Fruit fly (Drosophila melanogaster) whole organism, prepupa: ENCODE results near the gene CG14006.
A peak's percentile ranks its signal among the peaks of the same experiment; 100 is the strongest.

Source experiments
- Blimp-1 ChIP-seq: fragments of 200-800 bp; sonication (Bioruptor generic); optimal IDR thresholded peaks from 3 replicates; lab custom pipeline; 2017; ENCODE audit warnings: missing biosample characterization, missing genetic modification characterization, mild to moderate bottlenecking, moderate library complexity, missing genetic modification reagents
- CG10669 ChIP-seq: fragments of 200-800 bp; sonication (Bioruptor generic); optimal IDR thresholded peaks from 3 replicates; lab custom pipeline; 2018; ENCODE audit warnings: missing biosample characterization, mild to moderate bottlenecking, missing genetic modification characterization, moderate library complexity
- CG15336 ChIP-seq: fragments of 200-800 bp; sonication (Bioruptor generic); IDR thresholded peaks from 2 replicates; pipeline ENCODE4 v1.3.6; 2022; ENCODE audit warnings: missing biosample characterization, missing genetic modification characterization
- CG16779 ChIP-seq: fragments of 200-800 bp; sonication (Bioruptor generic); optimal IDR thresholded peaks from 3 replicates; lab custom pipeline; 2017; ENCODE audit warnings: missing biosample characterization, mild to moderate bottlenecking, missing genetic modification characterization
- CG31627 ChIP-seq: fragments of 200-800 bp; sonication (Bioruptor generic); optimal IDR thresholded peaks from 3 replicates; lab custom pipeline; 2016; ENCODE audit warnings: missing biosample characterization, missing genetic modification characterization
- CG32006 ChIP-seq: fragments of 200-800 bp; sonication (Bioruptor generic); optimal IDR thresholded peaks from 3 replicates; lab custom pipeline; 2017; ENCODE audit warnings: missing biosample characterization, mild to moderate bottlenecking, missing genetic modification characterization
- CG3919 ChIP-seq: fragments of 200-800 bp; sonication (Bioruptor generic); optimal IDR thresholded peaks from 3 replicates; lab custom pipeline; 2016; ENCODE audit warnings: missing biosample characterization, missing genetic modification characterization
- CG4318 ChIP-seq: fragments of 200-800 bp; sonication (Bioruptor generic); optimal IDR thresholded peaks from 3 replicates; lab custom pipeline; 2017; ENCODE audit warnings: missing biosample characterization, mild to moderate bottlenecking, missing genetic modification characterization
- CG6163 ChIP-seq: fragments of 200-800 bp; sonication (Bioruptor generic); IDR thresholded peaks from 3 replicates; pipeline ENCODE4 v1.3.6; 2022; ENCODE audit warnings: missing biosample characterization, missing genetic modification characterization
- CG6276 ChIP-seq: fragments of 200-800 bp; sonication (Bioruptor generic); optimal IDR thresholded peaks from 2 replicates; lab custom pipeline; 2017; ENCODE audit warnings: missing biosample characterization, mild to moderate bottlenecking, missing genetic modification characterization
- CG6792 ChIP-seq: fragments of 200-800 bp; sonication (Bioruptor generic); optimal IDR thresholded peaks from 3 replicates; lab custom pipeline; 2016; ENCODE audit warnings: missing biosample characterization, missing genetic modification characterization
- CG6808 ChIP-seq: fragments of 200-800 bp; sonication (Bioruptor generic); optimal IDR thresholded peaks from 3 replicates; lab custom pipeline; 2017; ENCODE audit warnings: missing biosample characterization, missing genetic modification characterization, mild to moderate bottlenecking, moderate library complexity, missing genetic modification reagents
- CG6854 ChIP-seq: fragments of 200-800 bp; sonication (Bioruptor generic); optimal IDR thresholded peaks from 2 replicates; lab custom pipeline; 2017; ENCODE audit warnings: missing biosample characterization, mild to moderate bottlenecking, missing genetic modification characterization
- CG7368 ChIP-seq: fragments of 200-800 bp; sonication (Bioruptor generic); optimal IDR thresholded peaks from 3 replicates; lab custom pipeline; 2016; ENCODE audit warnings: missing biosample characterization, missing genetic modification characterization
- CG8119 ChIP-seq: fragments of 200-800 bp; sonication (Bioruptor generic); IDR thresholded peaks from 3 replicates; pipeline ENCODE4 v1.3.6; 2022; ENCODE audit warnings: missing biosample characterization, missing genetic modification characterization
- CG8319 ChIP-seq: fragments of 200-800 bp; sonication (Bioruptor generic); optimal IDR thresholded peaks from 3 replicates; lab custom pipeline; 2016; ENCODE audit warnings: missing biosample characterization, missing genetic modification characterization
- CG8632 ChIP-seq: fragments of 200-800 bp; sonication (Bioruptor generic); optimal IDR thresholded peaks from 3 replicates; lab custom pipeline; 2016; ENCODE audit warnings: missing biosample characterization, missing genetic modification characterization
- CG9139 ChIP-seq: fragments of 200-800 bp; sonication (Bioruptor generic); optimal IDR thresholded peaks from 3 replicates; lab custom pipeline; 2017; ENCODE audit warnings: missing biosample characterization, mild to moderate bottlenecking, missing genetic modification characterization
- Eip78C ChIP-seq: fragments of 200-800 bp; sonication (Bioruptor generic); peaks from one replicate; lab custom pipeline; 2016; ENCODE audit warnings: missing biosample characterization, missing genetic modification characterization
- Ets21C ChIP-seq: fragments of 200-800 bp; sonication (Bioruptor generic); optimal IDR thresholded peaks from 3 replicates; lab custom pipeline; 2016; ENCODE audit warnings: missing biosample characterization, missing genetic modification characterization
- Ets96B ChIP-seq: fragments of 200-800 bp; optimal IDR thresholded peaks from 2 replicates; lab custom pipeline; 2019; ENCODE audit warnings: missing biosample characterization, mild to moderate bottlenecking, missing genetic modification characterization, moderate library complexity
- Hr4 ChIP-seq: fragments of 200-800 bp; sonication (Bioruptor generic); optimal IDR thresholded peaks from 3 replicates; lab custom pipeline; 2016; ENCODE audit warnings: missing biosample characterization, missing genetic modification characterization
- Met ChIP-seq: fragments of 200-800 bp; sonication (Bioruptor generic); optimal IDR thresholded peaks from 3 replicates; lab custom pipeline; 2016; ENCODE audit warnings: missing biosample characterization, missing genetic modification characterization
- OdsH ChIP-seq: fragments of 200-800 bp; sonication (Bioruptor generic); optimal IDR thresholded peaks from 3 replicates; lab custom pipeline; 2016; ENCODE audit warnings: missing biosample characterization, missing genetic modification characterization
- Sox14 ChIP-seq: fragments of 200-800 bp; sonication (Bioruptor generic); optimal IDR thresholded peaks from 3 replicates; lab custom pipeline; 2016; ENCODE audit warnings: missing biosample characterization, missing genetic modification characterization
- Sox15 ChIP-seq: fragments of 200-800 bp; sonication (Bioruptor generic); optimal IDR thresholded peaks from 3 replicates; lab custom pipeline; 2016; ENCODE audit warnings: missing biosample characterization, missing genetic modification characterization
- achi ChIP-seq: fragments of 200-800 bp; sonication (Bioruptor generic); optimal IDR thresholded peaks from 3 replicates; lab custom pipeline; 2016; ENCODE audit warnings: missing biosample characterization, missing genetic modification characterization
- acj6 ChIP-seq: fragments of 200-800 bp; sonication (Bioruptor generic); optimal IDR thresholded peaks from 3 replicates; lab custom pipeline; 2016; ENCODE audit warnings: missing biosample characterization, missing genetic modification characterization
- cyc ChIP-seq: fragments of 200-800 bp; sonication (Bioruptor generic); optimal IDR thresholded peaks from 3 replicates; lab custom pipeline; 2016; ENCODE audit warnings: missing biosample characterization, missing genetic modification characterization
- dac ChIP-seq: fragments of 200-800 bp; sonication (Bioruptor generic); optimal IDR thresholded peaks from 2 replicates; lab custom pipeline; 2017; ENCODE audit warnings: missing biosample characterization, mild to moderate bottlenecking, missing genetic modification characterization
- eg ChIP-seq: fragments of 200-800 bp; sonication (Bioruptor generic); IDR thresholded peaks from 3 replicates; pipeline ENCODE4 v1.3.6; 2022; ENCODE audit warnings: missing biosample characterization, missing genetic modification characterization
- esn ChIP-seq: fragments of 200-800 bp; sonication (Bioruptor generic); optimal IDR thresholded peaks from 2 replicates; lab custom pipeline; 2016; ENCODE audit warnings: missing biosample characterization, mild to moderate bottlenecking, missing genetic modification characterization, moderate library complexity
- fd59A ChIP-seq: fragments of 200-800 bp; sonication (Bioruptor generic); optimal IDR thresholded peaks from 2 replicates; lab custom pipeline; 2017; ENCODE audit warnings: missing biosample characterization, mild to moderate bottlenecking, missing genetic modification characterization, missing genetic modification reagents
- fd85E ChIP-seq: fragments of 200-800 bp; sonication (Bioruptor generic); optimal IDR thresholded peaks from 3 replicates; lab custom pipeline; 2016; ENCODE audit warnings: missing biosample characterization, missing genetic modification characterization
- lz ChIP-seq: fragments of 200-800 bp; sonication (Bioruptor generic); optimal IDR thresholded peaks from 3 replicates; lab custom pipeline; 2016; ENCODE audit warnings: missing biosample characterization, missing genetic modification characterization
- net ChIP-seq: fragments of 200-800 bp; sonication (Bioruptor generic); optimal IDR thresholded peaks from 3 replicates; lab custom pipeline; 2016; ENCODE audit warnings: missing biosample characterization, missing genetic modification characterization
- pdm3 ChIP-seq: fragments of 200-800 bp; sonication (Bioruptor generic); optimal IDR thresholded peaks from 3 replicates; lab custom pipeline; 2016; ENCODE audit warnings: missing biosample characterization, missing genetic modification characterization
- svp ChIP-seq: fragments of 200-800 bp; sonication (Bioruptor generic); peaks from one replicate; lab custom pipeline; 2016; ENCODE audit warnings: missing biosample characterization, missing genetic modification characterization

The CG14006 gene

dm6 chr2L:5751448-5751847 lies 22.8 kb upstream of the CG14006 start (continued):
- peak; percentile 72 for TF ChIP-seq CG6163 (GFP tag; lab: Robert Waterston, UW)
- TF ChIP-seq fd85E, result no peak
- TF ChIP-seq CG31627 (GFP tag; lab: Kevin White, UChicago), result peak; percentile 53
- peak; percentile 27 for TF ChIP-seq Sox14
- no peak for TF ChIP-seq Blimp-1 (GFP tag; lab: Kevin White, UChicago)
- TF ChIP-seq acj6, result peak; percentile 40
- no peak for TF ChIP-seq CG8319
- TF ChIP-seq eg (GFP tag; lab: Robert Waterston, UW), result no peak
- TF ChIP-seq CG6276 (GFP tag; lab: Kevin White, UChicago), result no peak
- TF ChIP-seq CG8632 (GFP tag; lab: Kevin White, UChicago), result peak; percentile 36

- TF ChIP-seq CG6854 (GFP tag; lab: Kevin White, UChicago) (no peak), dac (GFP tag; lab: Kevin White, UChicago) (no peak), svp (GFP tag; lab: Kevin White, UChicago) (peak; percentile 69), cyc (GFP tag; lab: Kevin White, UChicago) (no peak), esn (GFP tag; lab: Kevin White, UChicago) (peak; percentile 1), Eip78C (GFP tag; lab: Kevin White, UChicago) (peak; percentile 62), CG32006 (GFP tag; lab: Kevin White, UChicago) (no peak), lz (GFP tag; lab: Kevin White, UChicago) (no peak), CG6792 (no peak), Ets96B (tag; lab: Kevin White, UChicago) (peak; percentile 6), CG15336 (GFP tag; lab: Robert Waterston, UW) (no peak), CG8119 (GFP tag; lab: Robert Waterston, UW) (no peak), eg (GFP tag; lab: Robert Waterston, UW) (no peak), Met (GFP tag; lab: Kevin White, UChicago) (peak; percentile 25), CG6163 (GFP tag; lab: Robert Waterston, UW) (no peak), Ets21C (GFP tag; lab: Kevin White, UChicago) (no peak), CG4318 (GFP tag; lab: Kevin White, UChicago) (no peak), Sox14 (no peak), net (GFP tag; lab: Kevin White, UChicago) (no peak), CG16779 (no peak), CG9139 (GFP tag; lab: Kevin White, UChicago) (no peak), CG3919 (peak; percentile 2), Sox15 (GFP tag; lab: Kevin White, UChicago) (no peak), pdm3 (GFP tag; lab: Kevin White, UChicago) (peak; percentile 18), CG6808 (GFP tag; lab: Kevin White, UChicago) (no peak), CG31627 (GFP tag; lab: Kevin White, UChicago) (peak; percentile 19), Hr4 (GFP tag; lab: Kevin White, UChicago) (no peak), OdsH (GFP tag; lab: Kevin White, UChicago) (peak; percentile 14), CG8632 (GFP tag; lab: Kevin White, UChicago) (no peak)
Measured at dm6 chr2L:5748188-5748587, 19.6 kb upstream of the CG14006 start.

dm6 chr2L:5745857-5746256 lies 17.2 kb upstream of the CG14006 start, which contains the start of gene CG11029:
Gene CG11029, plus strand, starts transcription at chr2L:5746157.
- TF ChIP-seq fd85E (no peak), achi (GFP tag; lab: Kevin White, UChicago) (no peak), CG7368 (GFP tag; lab: Kevin White, UChicago) (no peak), CG6276 (GFP tag; lab: Kevin White, UChicago) (no peak), CG10669 (GFP tag; lab: Kevin White, UChicago) (no peak), fd59A (GFP tag; lab: Kevin White, UChicago) (no peak), Blimp-1 (GFP tag; lab: Kevin White, UChicago) (no peak)
